Fruit fly (Drosophila melanogaster) Kc167 (cell line): ENCODE measurements around the gene CG31404.

Experiments used
- Myc ChIP-seq: fragments of >200 bp; optimal IDR thresholded peaks from 2 replicates; lab custom pipeline; 2017; ENCODE audit warnings: missing external identifiers
- Sin3A ChIP-seq: fragments of >200 bp; optimal IDR thresholded peaks from 2 replicates; lab custom pipeline; 2018; ENCODE audit warnings: missing external identifiers
- h ChIP-seq: fragments of >200 bp; optimal IDR thresholded peaks from 3 replicates; lab custom pipeline; 2018; ENCODE audit warnings: missing external identifiers
- insv ChIP-seq: fragments of >200 bp; optimal IDR thresholded peaks from 3 replicates; lab custom pipeline; 2018; ENCODE audit warnings: missing external identifiers
- psq ChIP-seq: fragments of >200 bp; optimal IDR thresholded peaks from 2 replicates; lab custom pipeline; 2017; ENCODE audit warnings: missing external identifiers
- ttk ChIP-seq: sonication (Bioruptor generic); optimal IDR thresholded peaks from 2 replicates; lab custom pipeline; 2017; ENCODE audit warnings: missing external identifiers

CG31404 gene

dm6 chr3R:19341779-19342178 is 34.0 kb downstream of the CG31404 start:
- TF ChIP-seq insv (no peak), h (lab: Kevin White, UChicago) (no peak), ttk (lab: Kevin White, UChicago) (no peak), psq (no peak), Sin3A (lab: Kevin White, UChicago) (no peak), Myc (lab: Kevin White, UChicago) (no peak)

- TF ChIP-seq Myc (lab: Kevin White, UChicago) (no peak), Sin3A (lab: Kevin White, UChicago) (no peak), psq (no peak), insv (no peak), h (lab: Kevin White, UChicago) (no peak), ttk (lab: Kevin White, UChicago) (no peak)
Measured at dm6 chr3R:19340312-19341079, 35.3 kb downstream of the CG31404 start.

dm6 chr3R:19339205-19339724 is 36.6 kb downstream of the CG31404 start:
- TF ChIP-seq Sin3A (lab: Kevin White, UChicago) = no peak

- no peak for TF ChIP-seq h (lab: Kevin White, UChicago)
- TF ChIP-seq Sin3A (lab: Kevin White, UChicago) = no peak
- TF ChIP-seq Myc (lab: Kevin White, UChicago) = no peak
- no peak for TF ChIP-seq insv
- TF ChIP-seq ttk (lab: Kevin White, UChicago) = no peak
- TF ChIP-seq psq = no peak
Measured at dm6 chr3R:19335482-19335881, 40.3 kb downstream of the CG31404 start.

- TF ChIP-seq insv (no peak), h (lab: Kevin White, UChicago) (no peak), Myc (lab: Kevin White, UChicago) (no peak), psq (no peak), Sin3A (lab: Kevin White, UChicago) (no peak), ttk (lab: Kevin White, UChicago) (no peak)
Measured at dm6 chr3R:19332553-19332952, 43.3 kb downstream of the CG31404 start.

dm6 chr3R:19332052-19332451 is 43.8 kb downstream of the CG31404 start:
- no peak for TF ChIP-seq psq
- no peak for TF ChIP-seq ttk (lab: Kevin White, UChicago)
- TF ChIP-seq h (lab: Kevin White, UChicago) = no peak
- no peak for TF ChIP-seq Myc (lab: Kevin White, UChicago)
- no peak for TF ChIP-seq insv
- no peak for TF ChIP-seq Sin3A (lab: Kevin White, UChicago)

dm6 chr3R:19328716-19329115 is 47.1 kb downstream of the CG31404 start:
- TF ChIP-seq h (lab: Kevin White, UChicago) (no peak), psq (no peak), ttk (lab: Kevin White, UChicago) (no peak), Sin3A (lab: Kevin White, UChicago) (no peak), insv (no peak), Myc (lab: Kevin White, UChicago) (no peak)

dm6 chr3R:19326043-19326805 is 49.6 kb downstream of the CG31404 start, which contains the start of gene Delta:
Gene Delta (minus strand): TSS chr3R:19326217.
- TF ChIP-seq psq (no peak), h (lab: Kevin White, UChicago) (no peak), insv (no peak), Myc (lab: Kevin White, UChicago) (no peak), ttk (lab: Kevin White, UChicago) (no peak), Sin3A (lab: Kevin White, UChicago) (no peak)
